Worm (Caenorhabditis elegans) whole organism, L4 larva: Measurements from ENCODE around the gene inx-2.

Experiments used
- unc-130 ChIP-seq: sonication (generic microtip); optimal IDR thresholded peaks from 2 replicates; lab custom pipeline; 2016; ENCODE audit warnings: missing genetic modification reagents, missing genetic modification characterization, missing compliant biosample characterization
- zfp-2 ChIP-seq: sonication (generic microtip); optimal IDR thresholded peaks from 2 replicates; lab custom pipeline; 2016; ENCODE audit warnings: mild to moderate bottlenecking, missing genetic modification characterization, missing compliant biosample characterization

inx-2 gene

ce11 chrX:11245056-11245455 lies 51.5 kb downstream of the inx-2 start:
- TF ChIP-seq zfp-2 (tag; lab: Kevin White, UChicago), result no peak
- no peak for TF ChIP-seq unc-130 (GFP tag; lab: Kevin White, UChicago)
